Fruit fly (Drosophila melanogaster): ENCODE results near the gene loco.

Gene loco

DNA sequence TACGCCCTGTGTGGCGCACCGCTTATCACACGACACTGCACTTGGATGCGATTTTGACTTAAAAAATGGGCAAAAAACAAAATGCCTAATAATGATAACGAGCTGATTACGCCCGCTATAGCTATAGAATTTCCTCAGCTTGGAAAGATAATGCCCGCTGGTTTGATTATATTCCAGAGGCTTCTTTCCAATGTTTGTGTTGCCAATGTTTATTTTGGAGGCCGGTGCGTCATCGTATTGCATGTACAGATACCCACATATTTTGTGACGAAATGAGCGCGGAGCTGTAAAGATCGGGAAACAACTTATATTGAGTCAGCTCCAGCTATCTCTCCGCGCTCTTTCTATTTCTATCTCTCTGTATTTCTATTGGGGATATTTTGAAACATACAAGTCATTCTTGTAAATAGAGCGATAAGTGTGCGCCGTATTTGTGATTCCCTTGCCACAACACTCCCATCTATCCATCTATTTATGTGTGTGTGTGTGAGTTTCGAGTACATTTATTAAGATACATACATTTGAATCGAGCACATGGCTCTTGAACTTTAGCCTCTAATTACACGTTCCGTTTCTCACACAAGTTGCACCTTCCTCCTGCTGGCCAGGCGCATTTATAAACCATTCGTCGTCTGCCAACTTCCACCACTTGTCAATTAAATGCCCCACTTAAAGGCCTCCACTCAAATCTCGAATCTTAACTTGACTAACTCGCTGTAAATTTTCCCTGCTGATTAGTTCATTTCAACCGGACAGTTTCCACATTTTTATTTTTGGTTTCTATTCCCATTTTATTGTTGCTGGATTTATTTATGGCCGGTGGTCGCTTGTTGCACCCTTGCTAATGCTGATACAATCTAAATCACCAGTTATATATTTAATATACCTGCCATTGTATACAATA lies 45.1 kb upstream of the loco start (continued):
- TF ChIP-seq CG17385 (GFP tag; optimal IDR thresholded peaks at IDR 0.05) = no peak
- TF ChIP-seq D (optimal IDR thresholded peaks at IDR 0.05) = no peak
- no peak for TF ChIP-seq D (GFP tag; optimal IDR thresholded peaks at IDR 0.05)
- no peak for TF ChIP-seq slbo (GFP tag; IDR thresholded peaks at IDR 0.05)
- no peak for TF ChIP-seq crol (GFP tag; IDR thresholded peaks at IDR 0.05)
- no peak for TF ChIP-seq repo (GFP tag; optimal IDR thresholded peaks at IDR 0.05)
- TF ChIP-seq Nf-YA (GFP tag; IDR thresholded peaks at IDR 0.05) = no peak
- TF ChIP-seq CG12391 (tag; optimal IDR thresholded peaks at IDR 0.05) = no peak
- TF ChIP-seq Meics (GFP tag; optimal IDR thresholded peaks at IDR 0.05) = peak; percentile 19
- peak; percentile 13 for TF ChIP-seq eyg (GFP tag; optimal IDR thresholded peaks at IDR 0.05)
- TF ChIP-seq Mad (GFP tag; optimal IDR thresholded peaks at IDR 0.05) = no peak
- TF ChIP-seq luna (GFP tag; optimal IDR thresholded peaks at IDR 0.05) = no peak
- no peak for TF ChIP-seq CG8290 (GFP tag; optimal IDR thresholded peaks at IDR 0.05)
- TF ChIP-seq CG8290 (tag; optimal IDR thresholded peaks at IDR 0.05) = no peak
- TF ChIP-seq kay (GFP tag; optimal IDR thresholded peaks at IDR 0.05) = peak; percentile 42
- no peak for TF ChIP-seq vfl (GFP tag; optimal IDR thresholded peaks at IDR 0.05)
- no peak for TF ChIP-seq CG7271 (tag; optimal IDR thresholded peaks at IDR 0.05)
- no peak for TF ChIP-seq scrt (GFP tag; optimal IDR thresholded peaks at IDR 0.05)
- no peak for TF ChIP-seq bab2 (GFP tag; optimal IDR thresholded peaks at IDR 0.05)
- TF ChIP-seq CG34224 (GFP tag; IDR thresholded peaks at IDR 0.05; ENCODE audit: partially characterized antibody) = no peak
- no peak for TF ChIP-seq CG7987 (GFP tag; optimal IDR thresholded peaks at IDR 0.05)
- no peak for TF ChIP-seq MESR4 (GFP tag; optimal IDR thresholded peaks at IDR 0.05)
- TF ChIP-seq crp (GFP tag; optimal IDR thresholded peaks at IDR 0.05) = no peak
- TF ChIP-seq maf-S (GFP tag; optimal IDR thresholded peaks at IDR 0.05) = no peak
- no peak for TF ChIP-seq en (GFP tag; optimal IDR thresholded peaks at IDR 0.05)
- TF ChIP-seq hbn (GFP tag; IDR thresholded peaks at IDR 0.05; ENCODE audit: partially characterized antibody) = no peak
- TF ChIP-seq jigr1 (GFP tag; IDR thresholded peaks at IDR 0.05) = no peak
- TF ChIP-seq CG9797 (GFP tag; optimal IDR thresholded peaks at IDR 0.05) = no peak
- TF ChIP-seq Blimp-1 (GFP tag; optimal IDR thresholded peaks at IDR 0.05) = no peak
- no peak for TF ChIP-seq CG5953 (GFP tag; IDR thresholded peaks at IDR 0.05)
- no peak for TF ChIP-seq esg (GFP tag; conservative IDR thresholded peaks at IDR 0.05)
- TF ChIP-seq lbe (GFP tag; optimal IDR thresholded peaks at IDR 0.05) = no peak
- no peak for TF ChIP-seq CG3726 (GFP tag; IDR thresholded peaks at IDR 0.05)
- no peak for TF ChIP-seq CG15073 (GFP tag; optimal IDR thresholded peaks at IDR 0.05)
- TF ChIP-seq CG8359 (GFP tag; optimal IDR thresholded peaks at IDR 0.05; ENCODE audit: borderline replicate concordance) = no peak
- TF ChIP-seq Lim3 (GFP tag; IDR thresholded peaks at IDR 0.05) = no peak
- no peak for TF ChIP-seq Myb (GFP tag; optimal IDR thresholded peaks at IDR 0.05)
- TF ChIP-seq CHES-1-like (GFP tag; optimal IDR thresholded peaks at IDR 0.05) = no peak
- TF ChIP-seq usp (GFP tag; optimal IDR thresholded peaks at IDR 0.05) = no peak
- TF ChIP-seq ewg (GFP tag; optimal IDR thresholded peaks at IDR 0.05) = no peak
- no peak for TF ChIP-seq pfk (GFP tag; optimal IDR thresholded peaks at IDR 0.05)
- no peak for TF ChIP-seq CG7839 (tag; optimal IDR thresholded peaks at IDR 0.05)
- TF ChIP-seq CG4617 (GFP tag; optimal IDR thresholded peaks at IDR 0.05; ENCODE audit: borderline replicate concordance) = no peak
- no peak for TF ChIP-seq rib (GFP tag; IDR thresholded peaks at IDR 0.05)
- TF ChIP-seq cg (GFP tag; optimal IDR thresholded peaks at IDR 0.05) = peak; percentile 45
- TF ChIP-seq CG7786 (GFP tag; optimal IDR thresholded peaks at IDR 0.05) = no peak
- TF ChIP-seq CG13894 (tag; optimal IDR thresholded peaks at IDR 0.05) = no peak
- peak; percentile 27 for TF ChIP-seq MTF-1 (GFP tag; optimal IDR thresholded peaks at IDR 0.05; ENCODE audit: borderline replicate concordance)
- no peak for TF ChIP-seq CG17829 (tag; optimal IDR thresholded peaks at IDR 0.05)
